Worm (Caenorhabditis elegans): ENCODE measurements around the gene srbc-29.

ce11 chrV:3470782-3471181 lies at the start of gene srbc-29:
- TF ChIP-seq nfya-2 (GFP tag; IDR thresholded peaks at IDR 0.05), result no peak
- no peak for TF ChIP-seq mel-28 (tag; optimal IDR thresholded peaks at IDR 0.05; ENCODE audit: borderline replicate concordance)

Measured in whole organism, young adult.